Fruit fly (Drosophila melanogaster) whole organism, embryonic: ENCODE measurements around the gene CstF50.

ENCODE experiments used
- Abd-B ChIP-seq: fragments of 200-800 bp; sonication (Bioruptor generic); optimal IDR thresholded peaks from 2 replicates; lab custom pipeline; 2018; ENCODE audit warnings: missing biosample characterization, mild to moderate bottlenecking, missing genetic modification characterization, moderate library complexity
- CG10267 ChIP-seq: fragments of 200-800 bp; sonication (Bioruptor generic); optimal IDR thresholded peaks from 2 replicates; lab custom pipeline; 2018; ENCODE audit warnings: missing biosample characterization, mild to moderate bottlenecking, missing genetic modification characterization, moderate library complexity
- CG10654 ChIP-seq: fragments of 200-800 bp; sonication (Bioruptor generic); optimal IDR thresholded peaks from 2 replicates; lab custom pipeline; 2016; ENCODE audit warnings: missing biosample characterization, missing genetic modification characterization
- CG11696 ChIP-seq: fragments of 200-800 bp; sonication (Bioruptor generic); IDR thresholded peaks from 2 replicates; pipeline ENCODE4 v1.3.6; 2022; ENCODE audit warnings: missing biosample characterization, missing genetic modification characterization
- CG12391 ChIP-seq: fragments of 200-800 bp; sonication (Bioruptor generic); optimal IDR thresholded peaks from 3 replicates; lab custom pipeline; 2018; ENCODE audit warnings: missing biosample characterization, mild to moderate bottlenecking, missing genetic modification characterization, moderate library complexity
- CG15601 ChIP-seq: fragments of 200-800 bp; sonication (Bioruptor generic); optimal IDR thresholded peaks from 3 replicates; lab custom pipeline; 2019; ENCODE audit warnings: missing biosample characterization, mild to moderate bottlenecking, missing genetic modification characterization, moderate library complexity
- CG1602 ChIP-seq: fragments of 200-800 bp; sonication (Bioruptor generic); optimal IDR thresholded peaks from 3 replicates; lab custom pipeline; 2016; ENCODE audit warnings: missing biosample characterization, missing genetic modification characterization
- CG17328 ChIP-seq: fragments of 200-800 bp; sonication (Bioruptor generic); IDR thresholded peaks from 2 replicates; pipeline ENCODE4 v1.3.6; 2022; ENCODE audit warnings: missing biosample characterization, missing genetic modification characterization
- CG17829 ChIP-seq: fragments of 200-800 bp; optimal IDR thresholded peaks from 2 replicates; lab custom pipeline; 2019; ENCODE audit warnings: missing biosample characterization, mild to moderate bottlenecking, missing genetic modification characterization, moderate library complexity
- CG18262 ChIP-seq: fragments of 200-800 bp; optimal IDR thresholded peaks from 3 replicates; lab custom pipeline; 2019; ENCODE audit warnings: missing biosample characterization, mild to moderate bottlenecking, missing genetic modification characterization, moderate library complexity
- CG2202 ChIP-seq: fragments of 200-800 bp; sonication (Bioruptor generic); optimal IDR thresholded peaks from 2 replicates; lab custom pipeline; 2018; ENCODE audit warnings: missing biosample characterization, mild to moderate bottlenecking, missing genetic modification characterization
- CG2678 ChIP-seq: fragments of 200-800 bp; sonication (Bioruptor generic); optimal IDR thresholded peaks from 3 replicates; lab custom pipeline; 2019; ENCODE audit warnings: missing biosample characterization, mild to moderate bottlenecking, missing genetic modification characterization, moderate library complexity
- CG2712 ChIP-seq: fragments of 200-800 bp; optimal IDR thresholded peaks from 3 replicates; lab custom pipeline; 2019; ENCODE audit warnings: missing biosample characterization, mild to moderate bottlenecking, missing genetic modification characterization, moderate library complexity
- CG3407 ChIP-seq: fragments of 200-800 bp; sonication (Bioruptor generic); optimal IDR thresholded peaks from 2 replicates; lab custom pipeline; 2018; ENCODE audit warnings: missing biosample characterization, mild to moderate bottlenecking, missing genetic modification characterization
- CG4730 ChIP-seq: fragments of 200-800 bp; sonication (Bioruptor generic); IDR thresholded peaks from 2 replicates; pipeline ENCODE4 v1.3.6; 2022; ENCODE audit warnings: missing biosample characterization, missing genetic modification characterization
- CG4820 ChIP-seq: fragments of 200-800 bp; sonication (Bioruptor generic); optimal IDR thresholded peaks from 3 replicates; lab custom pipeline; 2016; ENCODE audit warnings: missing biosample characterization, missing genetic modification characterization
- CG4854 ChIP-seq: fragments of 200-800 bp; sonication (Bioruptor generic); optimal IDR thresholded peaks from 2 replicates; lab custom pipeline; 2016; ENCODE audit warnings: missing biosample characterization, missing genetic modification characterization, inconsistent platforms
- CG8388 ChIP-seq: fragments of 200-800 bp; sonication (Bioruptor generic); optimal IDR thresholded peaks from 2 replicates; lab custom pipeline; 2019; ENCODE audit warnings: missing biosample characterization, mild to moderate bottlenecking, missing genetic modification characterization, moderate library complexity
- D19A ChIP-seq: fragments of 200-800 bp; optimal IDR thresholded peaks from 3 replicates; lab custom pipeline; 2019; ENCODE audit warnings: missing biosample characterization, mild to moderate bottlenecking, missing genetic modification characterization, moderate library complexity
- H2.0 ChIP-seq: fragments of 200-800 bp; sonication (Bioruptor generic); IDR thresholded peaks from 2 replicates; pipeline ENCODE4 v1.3.6; 2022; ENCODE audit warnings: missing biosample characterization, missing genetic modification characterization
- Opbp ChIP-seq: fragments of 200-800 bp; sonication (Bioruptor generic); IDR thresholded peaks from 3 replicates; pipeline ENCODE4 v1.3.6; 2022; ENCODE audit warnings: missing biosample characterization, missing genetic modification characterization; ENCODE audit not compliant: partially characterized antibody
- Ptx1 ChIP-seq: fragments of 200-800 bp; sonication (Bioruptor generic); IDR thresholded peaks from 2 replicates; pipeline ENCODE4 v1.3.6; 2022; ENCODE audit warnings: missing biosample characterization, missing genetic modification characterization
- Sox100B ChIP-seq: fragments of 200-800 bp; sonication (Bioruptor generic); optimal IDR thresholded peaks from 3 replicates; lab custom pipeline; 2018; ENCODE audit warnings: missing biosample characterization, mild to moderate bottlenecking, missing genetic modification characterization
- Sry-β ChIP-seq: fragments of 200-800 bp; sonication (Bioruptor generic); optimal IDR thresholded peaks from 2 replicates; lab custom pipeline; 2018; ENCODE audit warnings: missing biosample characterization, mild to moderate bottlenecking, missing genetic modification characterization, moderate library complexity
- ash1 ChIP-seq: fragments of 200-800 bp; sonication (Bioruptor generic); optimal IDR thresholded peaks from 2 replicates; lab custom pipeline; 2018; ENCODE audit warnings: missing biosample characterization, mild to moderate bottlenecking, missing genetic modification characterization
- chm ChIP-seq: fragments of 200-800 bp; sonication (Bioruptor generic); IDR thresholded peaks from 2 replicates; pipeline ENCODE4 v1.3.6; 2022; ENCODE audit warnings: missing biosample characterization, missing genetic modification characterization
- dimm ChIP-seq: fragments of 200-800 bp; sonication (Bioruptor generic); IDR thresholded peaks from 2 replicates; pipeline ENCODE4 v1.3.6; 2022; ENCODE audit warnings: missing biosample characterization, missing genetic modification characterization
- dmrt11E ChIP-seq: fragments of 200-800 bp; sonication (Bioruptor generic); optimal IDR thresholded peaks from 3 replicates; lab custom pipeline; 2018; ENCODE audit warnings: missing biosample characterization, mild to moderate bottlenecking, missing genetic modification characterization, moderate library complexity
- grau ChIP-seq: fragments of 200-800 bp; optimal IDR thresholded peaks from 3 replicates; lab custom pipeline; 2019; ENCODE audit warnings: missing biosample characterization, mild to moderate bottlenecking, missing genetic modification characterization, moderate library complexity
- gsb-n ChIP-seq: fragments of 200-800 bp; sonication (Bioruptor generic); optimal IDR thresholded peaks from 3 replicates; lab custom pipeline; 2018; ENCODE audit warnings: missing biosample characterization, mild to moderate bottlenecking, missing genetic modification characterization
- h ChIP-seq: fragments of >200 bp; optimal IDR thresholded peaks from 2 replicates; lab custom pipeline; 2017
- hkb ChIP-seq, 2 experiments: fragments of 200-800 bp in 1 of 2; fragments of >200 bp in 1 of 2; sonication (Bioruptor generic) in 1 of 2; IDR thresholded peaks in 1 of 2; optimal IDR thresholded peaks in 1 of 2; 2 replicates each; pipeline versions ENCODE4 v1.3.6 to Lab custom; 2017 to 2022; ENCODE audit warnings: missing biosample characterization in 1 of 2, missing genetic modification characterization in 1 of 2
- kah ChIP-seq: fragments of 200-800 bp; sonication (Bioruptor generic); optimal IDR thresholded peaks from 2 replicates; lab custom pipeline; 2018; ENCODE audit warnings: missing biosample characterization, mild to moderate bottlenecking, missing genetic modification characterization
- lab ChIP-seq: fragments of 200-800 bp; sonication (Bioruptor generic); optimal IDR thresholded peaks from 3 replicates; lab custom pipeline; 2017; ENCODE audit warnings: missing biosample characterization, missing genetic modification characterization, mild to moderate bottlenecking, moderate library complexity, missing genetic modification reagents
- nmo ChIP-seq: fragments of 200-800 bp; sonication (Bioruptor generic); optimal IDR thresholded peaks from 2 replicates; lab custom pipeline; 2018; ENCODE audit warnings: missing biosample characterization, mild to moderate bottlenecking, missing genetic modification characterization, moderate library complexity
- peb ChIP-seq: fragments of 200-800 bp; sonication (Bioruptor generic); IDR thresholded peaks from 2 replicates; pipeline ENCODE4 v1.3.6; 2022; ENCODE audit warnings: missing biosample characterization, missing genetic modification characterization
- sc ChIP-seq, 3 experiments: fragments of >200 bp in 2 of 3; fragments of 200-800 bp in 1 of 3; sonication (Bioruptor generic) in 1 of 3; optimal IDR thresholded peaks; 2 replicates in 2 of 3; 3 replicates in 1 of 3; lab custom pipeline; 2017; ENCODE audit warnings: mild to moderate bottlenecking in 1 of 3, missing biosample characterization in 1 of 3, missing genetic modification characterization in 1 of 3, missing genetic modification reagents in 1 of 3
- slou ChIP-seq: fragments of 200-800 bp; sonication (Bioruptor generic); optimal IDR thresholded peaks from 3 replicates; lab custom pipeline; 2016; ENCODE audit warnings: missing biosample characterization, missing genetic modification characterization
- sug ChIP-seq: fragments of 200-800 bp; optimal IDR thresholded peaks from 2 replicates; lab custom pipeline; 2019; ENCODE audit warnings: missing biosample characterization, mild to moderate bottlenecking, missing genetic modification characterization, moderate library complexity
- tio ChIP-seq: fragments of 200-800 bp; sonication (Bioruptor generic); optimal IDR thresholded peaks from 2 replicates; lab custom pipeline; 2017; ENCODE audit warnings: missing biosample characterization, missing genetic modification characterization, inconsistent platforms
- trem ChIP-seq: fragments of 200-800 bp; optimal IDR thresholded peaks from 3 replicates; lab custom pipeline; 2019; ENCODE audit warnings: missing biosample characterization, mild to moderate bottlenecking, missing genetic modification characterization, moderate library complexity
- vvl ChIP-seq: fragments of 200-800 bp; sonication (Bioruptor generic); IDR thresholded peaks from 2 replicates; pipeline ENCODE4 v1.3.6; 2022; ENCODE audit warnings: missing biosample characterization, missing genetic modification characterization
- z ChIP-seq: fragments of 200-800 bp; sonication (Bioruptor generic); IDR thresholded peaks from 3 replicates; pipeline ENCODE4 v1.3.6; 2022; ENCODE audit warnings: missing biosample characterization, missing genetic modification characterization
- zen ChIP-seq: fragments of 200-800 bp; sonication (Bioruptor generic); optimal IDR thresholded peaks from 3 replicates; lab custom pipeline; 2018; ENCODE audit warnings: missing biosample characterization, mild to moderate bottlenecking, missing genetic modification characterization, moderate library complexity

Gene CstF50

dm6 chr3R:31704524-31705215 lies 32.1 kb downstream of the CstF50 start (continued):
- TF ChIP-seq CG17328, result peak; percentile 80
- peak; percentile 79 for TF ChIP-seq CG17829 (tag; lab: Kevin White, UChicago)
- TF ChIP-seq gsb-n, result peak; percentile 51
- TF ChIP-seq Sox100B (GFP tag; lab: Kevin White, UChicago), result peak; percentile 0
- TF ChIP-seq peb (GFP tag; lab: Robert Waterston, UW), result peak; percentile 40; the same call in 1 of the 2 replicates
- peak; percentile 57; the same call in 1 of the 3 replicates for TF ChIP-seq z (GFP tag; lab: Robert Waterston, UW)
- TF ChIP-seq chm (GFP tag; lab: Robert Waterston, UW), result no peak
- 0 out of 2 replicates have a peak, but pooled peaks have one; percentile 31 for TF ChIP-seq CG11696
- TF ChIP-seq CG3407 (GFP tag; lab: Kevin White, UChicago), result peak; percentile 11
- peak; percentile 61 for TF ChIP-seq nmo
- TF ChIP-seq hkb (optimal IDR thresholded peaks at IDR 0.05; lab: Kevin White, UChicago), result no peak
- TF ChIP-seq hkb (GFP tag; IDR thresholded peaks at IDR 0.05; lab: Robert Waterston, UW), result peak; percentile 30; the same call in 1 of the 2 replicates
- TF ChIP-seq Abd-B (GFP tag; lab: Kevin White, UChicago), result peak; percentile 25
- TF ChIP-seq h (lab: Kevin White, UChicago), result no peak
- peak; percentile 28 for TF ChIP-seq D19A (tag; lab: Kevin White, UChicago)
- no peak for TF ChIP-seq ash1
- no peak for TF ChIP-seq slou (GFP tag; lab: Kevin White, UChicago)
- peak; percentile 18; the same call in 1 of the 2 replicates for TF ChIP-seq H2.0 (GFP tag; lab: Robert Waterston, UW)
- peak; percentile 43; the same call in 1 of the 2 replicates for TF ChIP-seq Ptx1 (GFP tag; lab: Robert Waterston, UW)
- TF ChIP-seq CG10654 (GFP tag; lab: Kevin White, UChicago), result no peak
- no peak for TF ChIP-seq sc (optimal IDR thresholded peaks at IDR 0.05; lab: Kevin White, UChicago)
- peak; percentile 45 for TF ChIP-seq sc (GFP tag; optimal IDR thresholded peaks at IDR 0.05; lab: Kevin White, UChicago)
- peak; percentile 62 for TF ChIP-seq vvl (GFP tag; lab: Robert Waterston, UW)
- TF ChIP-seq zen (tag; lab: Kevin White, UChicago), result peak; percentile 88
- peak; percentile 48 for TF ChIP-seq CG8388
- TF ChIP-seq grau (tag; lab: Kevin White, UChicago), result peak; percentile 49
- peak; percentile 54 for TF ChIP-seq CG1602 (GFP tag; lab: Kevin White, UChicago)
- TF ChIP-seq CG2202, result peak; percentile 57
- 0 out of 2 replicates have a peak, but pooled peaks have one; percentile 15 for TF ChIP-seq CG4730 (GFP tag; lab: Robert Waterston, UW)
- TF ChIP-seq CG4820, result peak; percentile 42
- peak; percentile 1 for TF ChIP-seq CG2678 (tag; lab: Kevin White, UChicago)
- peak; percentile 24 for TF ChIP-seq CG15601 (tag; lab: Kevin White, UChicago)
- TF ChIP-seq CG10267 (tag; lab: Kevin White, UChicago), result peak; percentile 71
- TF ChIP-seq dimm (GFP tag; lab: Robert Waterston, UW), result no peak

dm6 chr3R:31703370-31703769 lies 33.4 kb downstream of the CstF50 start:
- TF ChIP-seq CG18262 (tag; lab: Kevin White, UChicago), result peak; percentile 3
- no peak for TF ChIP-seq tio (GFP tag; lab: Kevin White, UChicago)
- TF ChIP-seq Opbp (GFP tag; lab: Robert Waterston, UW), result no peak
- TF ChIP-seq CG4854 (GFP tag; lab: Kevin White, UChicago), result no peak
- TF ChIP-seq trem, result peak; percentile 3
- TF ChIP-seq Sry-β, result peak; percentile 86
- TF ChIP-seq sug (tag; lab: Kevin White, UChicago), result no peak
- peak; percentile 9 for TF ChIP-seq dmrt11E
- TF ChIP-seq CG2712 (tag; lab: Kevin White, UChicago), result peak; percentile 29
- TF ChIP-seq lab (GFP tag; lab: Kevin White, UChicago), result no peak
- no peak for TF ChIP-seq kah (GFP tag; lab: Kevin White, UChicago)
- TF ChIP-seq CG12391 (tag; lab: Kevin White, UChicago), result peak; percentile 2
- TF ChIP-seq, all 482 proteins: peak for 6
